Comparison of ENCODE assay signal across 2 fruit fly cellular contexts in the genomic region with DNA sequence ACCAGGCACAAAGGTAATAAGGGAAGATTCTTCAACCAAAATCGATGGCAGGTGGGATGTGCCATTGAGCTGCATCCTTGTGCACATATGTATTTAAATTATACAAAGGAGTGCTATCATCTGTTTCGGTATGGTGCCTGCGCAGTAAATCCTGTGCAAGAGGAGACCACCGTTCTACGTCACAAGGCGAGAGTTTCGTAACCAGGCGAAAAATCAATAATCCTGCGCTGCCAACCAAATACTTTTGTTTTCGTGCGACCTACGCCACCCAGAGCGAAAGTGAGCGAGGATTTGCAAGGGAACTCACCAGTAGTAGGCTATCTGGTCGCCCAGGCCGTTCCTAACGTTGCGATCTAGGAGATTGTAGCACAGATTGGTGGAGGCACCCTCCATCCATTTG.
TF ChIP-seq lines count a peak whose summit lies in the region.

No protein-coding gene starts in this region.

- no peak for TF ChIP-seq CTCF in whole organism, embryonic (GFP tag; optimal IDR thresholded peaks at IDR 0.05; lab: Kevin White, UChicago)

TF ChIP-seq in whole organism, embryonic, 481 proteins besides CTCF, POLR2A, EP300 and RAD21:
- no peak for TF ChIP-seq zfh1 (GFP tag; IDR thresholded peaks at IDR 0.05; lab: Robert Waterston, UW)
- TF ChIP-seq Awh (GFP tag; IDR thresholded peaks at IDR 0.05; lab: Robert Waterston, UW) = no peak
- TF ChIP-seq CG15696 (tag; optimal IDR thresholded peaks at IDR 0.05; lab: Kevin White, UChicago) = no peak
- no peak for TF ChIP-seq CG32767 (GFP tag; IDR thresholded peaks at IDR 0.05; lab: Robert Waterston, UW)
- peak; percentile 98 for TF ChIP-seq onecut (GFP tag; IDR thresholded peaks at IDR 0.05; lab: Robert Waterston, UW)
- no peak for TF ChIP-seq bowl (GFP tag; IDR thresholded peaks at IDR 0.05; lab: Robert Waterston, UW)
- no peak for TF ChIP-seq CG10654 (GFP tag; optimal IDR thresholded peaks at IDR 0.05; lab: Kevin White, UChicago)
- 0 out of 3 replicates have a peak, but pooled peaks have one; percentile 8 for TF ChIP-seq Dbx (GFP tag; IDR thresholded peaks at IDR 0.05; lab: Robert Waterston, UW)
- no peak for TF ChIP-seq CG3847 (GFP tag; IDR thresholded peaks at IDR 0.05; lab: Robert Waterston, UW)
- TF ChIP-seq Poxn (GFP tag; IDR thresholded peaks at IDR 0.05; lab: Robert Waterston, UW) = no peak
- TF ChIP-seq ap (GFP tag; IDR thresholded peaks at IDR 0.05; lab: Robert Waterston, UW) = no peak
- TF ChIP-seq sug (tag; optimal IDR thresholded peaks at IDR 0.05; lab: Kevin White, UChicago) = no peak
- no peak for TF ChIP-seq CG5953 (GFP tag; IDR thresholded peaks at IDR 0.05; lab: Robert Waterston, UW)
- TF ChIP-seq CG13123 (GFP tag; optimal IDR thresholded peaks at IDR 0.05; lab: Kevin White, UChicago) = no peak
- peak; percentile 66 for TF ChIP-seq ewg (GFP tag; optimal IDR thresholded peaks at IDR 0.05; lab: Kevin White, UChicago)
- TF ChIP-seq CG2712 (tag; optimal IDR thresholded peaks at IDR 0.05; lab: Kevin White, UChicago) = no peak
- TF ChIP-seq CG11398 (GFP tag; optimal IDR thresholded peaks at IDR 0.05; lab: Kevin White, UChicago) = no peak
- no peak for TF ChIP-seq vnd (GFP tag; IDR thresholded peaks at IDR 0.05; lab: Robert Waterston, UW; ENCODE audit: partially characterized antibody)
- no peak for TF ChIP-seq fu2 (GFP tag; optimal IDR thresholded peaks at IDR 0.05; lab: Kevin White, UChicago)
- TF ChIP-seq Med (GFP tag; lab: Kevin White, UChicago) = peak; percentile 4
- no peak for TF ChIP-seq twi (tag; optimal IDR thresholded peaks at IDR 0.05; lab: Kevin White, UChicago)
- no peak for TF ChIP-seq CG12769 (tag; optimal IDR thresholded peaks at IDR 0.05; lab: Kevin White, UChicago)
- TF ChIP-seq CG8290 (GFP tag; optimal IDR thresholded peaks at IDR 0.05; lab: Kevin White, UChicago) = no peak
- no peak for TF ChIP-seq CG8290 (tag; optimal IDR thresholded peaks at IDR 0.05; lab: Kevin White, UChicago)
- TF ChIP-seq CG1832 (GFP tag; optimal IDR thresholded peaks at IDR 0.05; lab: Kevin White, UChicago) = no peak
- TF ChIP-seq esg (GFP tag; conservative IDR thresholded peaks at IDR 0.05; lab: Robert Waterston, UW) = no peak
- no peak for TF ChIP-seq tap (tag; optimal IDR thresholded peaks at IDR 0.05; lab: Kevin White, UChicago)
- no peak for TF ChIP-seq mld (GFP tag; IDR thresholded peaks at IDR 0.05; lab: Robert Waterston, UW; ENCODE audit: partially characterized antibody)
- TF ChIP-seq hth (optimal IDR thresholded peaks at IDR 0.05; lab: Kevin White, UChicago) = no peak
- TF ChIP-seq phol (tag; optimal IDR thresholded peaks at IDR 0.05; lab: Kevin White, UChicago) = no peak

TF ChIP-seq in whole organism, prepupa, 60 proteins besides CTCF, POLR2A, EP300 and RAD21:
- no peak for TF ChIP-seq esn (GFP tag; optimal IDR thresholded peaks at IDR 0.05; lab: Kevin White, UChicago)
- no peak for TF ChIP-seq Smox (GFP tag; optimal IDR thresholded peaks at IDR 0.05; lab: Kevin White, UChicago)
- no peak for TF ChIP-seq Met (GFP tag; optimal IDR thresholded peaks at IDR 0.05; lab: Kevin White, UChicago)
- TF ChIP-seq Lpt (GFP tag; optimal IDR thresholded peaks at IDR 0.05; lab: Kevin White, UChicago) = no peak
- TF ChIP-seq CG3919 (GFP tag; optimal IDR thresholded peaks at IDR 0.05; lab: Kevin White, UChicago) = no peak
- TF ChIP-seq CG15336 (GFP tag; IDR thresholded peaks at IDR 0.05; lab: Robert Waterston, UW) = no peak
- peak; percentile 59 for TF ChIP-seq svp (GFP tag; lab: Kevin White, UChicago)
